Fruit fly (Drosophila melanogaster) whole organism, adult: ENCODE data around the gene CG11686.

Experiments
- CG11617 ChIP-seq: fragments of 200-800 bp; sonication (Bioruptor generic); optimal IDR thresholded peaks from 2 replicates; lab custom pipeline; 2017; ENCODE audit warnings: mild to moderate bottlenecking, missing biosample characterization, missing genetic modification reagents, missing genetic modification characterization
- CG12768 ChIP-seq: fragments of 200-800 bp; sonication (Bioruptor generic); optimal IDR thresholded peaks from 2 replicates; lab custom pipeline; 2017; ENCODE audit warnings: missing biosample characterization, missing genetic modification characterization, mild to moderate bottlenecking, moderate library complexity, missing genetic modification reagents
- CG14711 ChIP-seq: fragments of 200-800 bp; sonication (Bioruptor generic); optimal IDR thresholded peaks from 2 replicates; lab custom pipeline; 2018; ENCODE audit warnings: missing biosample characterization, mild to moderate bottlenecking, missing genetic modification characterization, moderate library complexity
- CG1620 ChIP-seq: fragments of 200-800 bp; sonication (Bioruptor generic); optimal IDR thresholded peaks from 2 replicates; lab custom pipeline; 2016; ENCODE audit warnings: missing biosample characterization, missing genetic modification characterization
- CG33017 ChIP-seq: fragments of 200-800 bp; sonication (Bioruptor generic); optimal IDR thresholded peaks from 2 replicates; lab custom pipeline; 2018; ENCODE audit warnings: missing biosample characterization, mild to moderate bottlenecking, missing genetic modification characterization, moderate library complexity
- CG5204 ChIP-seq: fragments of 200-800 bp; sonication (Bioruptor generic); optimal IDR thresholded peaks from 2 replicates; lab custom pipeline; 2016; ENCODE audit warnings: missing biosample characterization, missing genetic modification characterization
- CG7045 ChIP-seq: fragments of 200-800 bp; sonication (Bioruptor generic); optimal IDR thresholded peaks from 2 replicates; lab custom pipeline; 2017; ENCODE audit warnings: missing biosample characterization, mild to moderate bottlenecking, missing genetic modification characterization
- CG7101 ChIP-seq: fragments of 200-800 bp; sonication (Bioruptor generic); optimal IDR thresholded peaks from 2 replicates; lab custom pipeline; 2018; ENCODE audit warnings: missing biosample characterization, mild to moderate bottlenecking, missing genetic modification characterization, moderate library complexity
- Clk ChIP-seq: fragments of 200-800 bp; sonication (Bioruptor generic); optimal IDR thresholded peaks from 2 replicates; lab custom pipeline; 2017; ENCODE audit warnings: missing biosample characterization, missing genetic modification characterization
- Crg-1 ChIP-seq: fragments of 200-800 bp; sonication (Bioruptor generic); optimal IDR thresholded peaks from 2 replicates; lab custom pipeline; 2016; ENCODE audit warnings: missing biosample characterization, missing genetic modification characterization
- Hr96 ChIP-seq: fragments of 200-800 bp; sonication (Bioruptor generic); optimal IDR thresholded peaks from 2 replicates; lab custom pipeline; 2016; ENCODE audit warnings: missing biosample characterization, missing genetic modification characterization
- Mnt ChIP-seq: fragments of 200-800 bp; sonication (Bioruptor generic); optimal IDR thresholded peaks from 2 replicates; lab custom pipeline; 2016; ENCODE audit warnings: missing biosample characterization, mild to moderate bottlenecking, missing genetic modification characterization
- bab1 ChIP-seq: fragments of 200-800 bp; sonication (Bioruptor generic); optimal IDR thresholded peaks from 3 replicates; lab custom pipeline; 2019; ENCODE audit warnings: missing biosample characterization, mild to moderate bottlenecking, missing genetic modification characterization, moderate library complexity
- cic ChIP-seq: fragments of 200-800 bp; sonication (Bioruptor generic); optimal IDR thresholded peaks from 2 replicates; lab custom pipeline; 2017; ENCODE audit warnings: missing biosample characterization, mild to moderate bottlenecking, missing genetic modification characterization, moderate library complexity
- cnc ChIP-seq, 2 experiments: fragments of >200 bp; optimal IDR thresholded peaks; 2 replicates each; lab custom pipeline; 2017
- kay ChIP-seq: fragments of 200-800 bp; sonication (Bioruptor generic); peaks from one replicate; lab custom pipeline; 2016; ENCODE audit warnings: missing biosample characterization, missing genetic modification characterization, borderline replicate concordance
- ovo ChIP-seq: fragments of 200-800 bp; sonication (Bioruptor generic); optimal IDR thresholded peaks from 2 replicates; lab custom pipeline; 2016; ENCODE audit warnings: missing biosample characterization, missing genetic modification characterization
- pad ChIP-seq: fragments of 200-800 bp; sonication (Bioruptor generic); optimal IDR thresholded peaks from 3 replicates; lab custom pipeline; 2017; ENCODE audit warnings: missing biosample characterization, missing genetic modification characterization, mild to moderate bottlenecking, moderate library complexity, missing genetic modification reagents
- tj ChIP-seq: fragments of 200-800 bp; sonication (Bioruptor generic); optimal IDR thresholded peaks from 3 replicates; lab custom pipeline; 2017; ENCODE audit warnings: missing biosample characterization, mild to moderate bottlenecking, missing genetic modification characterization, moderate library complexity
- toe ChIP-seq: fragments of 200-800 bp; sonication (Bioruptor generic); optimal IDR thresholded peaks from 2 replicates; lab custom pipeline; 2016; ENCODE audit warnings: missing biosample characterization, missing genetic modification characterization

The CG11686 gene

dm6 chr3R:13285110-13285509, 25.0 kb downstream of the CG11686 start:
- TF ChIP-seq Mnt (GFP tag; lab: Kevin White, UChicago) (no peak), pad (GFP tag; lab: Kevin White, UChicago) (no peak), Clk (GFP tag; lab: Kevin White, UChicago) (no peak), cic (no peak), bab1 (GFP tag; lab: Kevin White, UChicago) (no peak), toe (GFP tag; lab: Kevin White, UChicago) (no peak), tj (no peak), CG12768 (GFP tag; lab: Kevin White, UChicago) (no peak), cnc (optimal IDR thresholded peaks at IDR 0.05; lab: Kevin White, UChicago) (no peak), CG5204 (GFP tag; lab: Kevin White, UChicago) (no peak), Crg-1 (no peak), kay (GFP tag; lab: Kevin White, UChicago) (no peak)

DNA sequence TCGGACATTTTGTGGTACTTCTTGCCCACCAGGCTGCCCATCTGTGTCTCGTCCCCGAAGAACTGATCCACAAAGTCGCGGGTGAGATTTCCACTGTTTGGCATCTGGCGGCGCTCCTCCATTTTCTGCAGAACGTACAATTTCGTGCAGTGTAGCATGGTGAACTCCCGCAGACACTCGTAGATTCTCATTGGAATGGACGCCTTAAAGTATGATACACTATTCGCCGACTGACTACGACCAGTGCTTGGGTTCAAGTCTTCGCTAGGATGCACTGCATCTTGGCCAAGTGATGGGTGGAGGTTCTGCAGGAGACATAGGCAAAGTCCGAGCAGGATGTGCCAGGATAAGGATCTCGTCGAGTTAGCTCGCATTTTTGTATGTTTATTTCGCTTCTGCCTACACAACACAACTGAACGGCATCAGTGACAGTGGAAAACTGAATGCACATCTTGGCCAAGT, 26.0 kb downstream of the CG11686 start, which contains the start of gene CG15888:
TSS of gene CG15888 (minus strand) at position 412 of the 462 bp plus-strand sequence.
- TF ChIP-seq CG33017 (tag; lab: Kevin White, UChicago) = no peak
- no peak for TF ChIP-seq cic
- TF ChIP-seq Mnt (GFP tag; lab: Kevin White, UChicago) = no peak
- no peak for TF ChIP-seq cnc (optimal IDR thresholded peaks at IDR 0.05; lab: Kevin White, UChicago)

DNA sequence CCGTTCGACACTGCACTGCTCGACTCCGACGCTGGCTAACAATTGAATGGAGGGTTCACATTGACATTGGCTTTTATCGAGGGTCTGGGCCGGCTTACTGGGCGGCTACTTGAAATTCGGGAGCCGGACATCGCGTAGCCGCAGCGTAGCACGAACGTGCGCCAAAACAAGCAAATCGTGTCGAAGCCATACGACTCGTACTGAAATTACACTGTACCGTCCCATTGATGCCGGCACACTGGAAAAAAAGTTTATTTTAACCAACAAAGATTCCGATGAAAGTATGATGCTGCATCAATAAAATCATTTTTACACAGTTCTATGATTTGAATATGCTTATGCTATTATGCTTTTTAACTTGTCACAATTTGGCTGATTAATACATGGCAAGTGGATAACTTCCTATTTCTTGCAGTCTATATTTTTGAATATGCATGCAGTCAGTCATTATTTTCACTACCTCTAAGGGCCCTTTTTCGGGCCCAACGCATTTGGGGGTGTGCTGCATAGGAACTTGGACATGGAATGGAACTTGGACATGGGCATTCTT, 28.7 kb downstream of the CG11686 start, which contains the start of gene apn:
TSS of gene apn (minus strand) at position 51 of the 550 bp plus-strand sequence.
- no peak for TF ChIP-seq pad (GFP tag; lab: Kevin White, UChicago)
- no peak for TF ChIP-seq Clk (GFP tag; lab: Kevin White, UChicago)
- TF ChIP-seq bab1 (GFP tag; lab: Kevin White, UChicago) = no peak
- no peak for TF ChIP-seq CG1620 (GFP tag; lab: Kevin White, UChicago)
- TF ChIP-seq Mnt (GFP tag; lab: Kevin White, UChicago) = no peak
- TF ChIP-seq CG12768 (GFP tag; lab: Kevin White, UChicago) = no peak
- TF ChIP-seq CG7101 = no peak
- no peak for TF ChIP-seq cnc (optimal IDR thresholded peaks at IDR 0.05; lab: Kevin White, UChicago)
- TF ChIP-seq kay (GFP tag; lab: Kevin White, UChicago) = no peak
- no peak for TF ChIP-seq CG5204 (GFP tag; lab: Kevin White, UChicago)
- TF ChIP-seq tj = no peak
- TF ChIP-seq Hr96 (GFP tag; lab: Kevin White, UChicago) = no peak
- TF ChIP-seq toe (GFP tag; lab: Kevin White, UChicago) = no peak
- no peak for TF ChIP-seq Crg-1
- TF ChIP-seq cic = no peak
- no peak for TF ChIP-seq CG33017 (tag; lab: Kevin White, UChicago)
- no peak for TF ChIP-seq CG14711 (tag; lab: Kevin White, UChicago)
- TF ChIP-seq CG7045 (GFP tag; lab: Kevin White, UChicago) = no peak
- TF ChIP-seq ovo (GFP tag; lab: Kevin White, UChicago) = no peak
- no peak for TF ChIP-seq CG11617 (GFP tag; lab: Kevin White, UChicago)

dm6 chr3R:13290329-13290728, 30.2 kb downstream of the CG11686 start, which contains the start of gene Osi22:
Gene Osi22, plus strand, starts transcription at chr3R:13290629.
- TF ChIP-seq ovo (GFP tag; lab: Kevin White, UChicago) = no peak
- no peak for TF ChIP-seq cic
- no peak for TF ChIP-seq CG12768 (GFP tag; lab: Kevin White, UChicago)
- TF ChIP-seq CG33017 (tag; lab: Kevin White, UChicago) = no peak
- TF ChIP-seq Crg-1 = no peak
- TF ChIP-seq CG7101 = no peak
- no peak for TF ChIP-seq CG7045 (GFP tag; lab: Kevin White, UChicago)
- TF ChIP-seq cnc (optimal IDR thresholded peaks at IDR 0.05; lab: Kevin White, UChicago) = no peak
- TF ChIP-seq CG14711 (tag; lab: Kevin White, UChicago) = no peak
- TF ChIP-seq bab1 (GFP tag; lab: Kevin White, UChicago) = no peak
- TF ChIP-seq Hr96 (GFP tag; lab: Kevin White, UChicago) = no peak
- no peak for TF ChIP-seq CG11617 (GFP tag; lab: Kevin White, UChicago)
- TF ChIP-seq Mnt (GFP tag; lab: Kevin White, UChicago) = no peak

DNA sequence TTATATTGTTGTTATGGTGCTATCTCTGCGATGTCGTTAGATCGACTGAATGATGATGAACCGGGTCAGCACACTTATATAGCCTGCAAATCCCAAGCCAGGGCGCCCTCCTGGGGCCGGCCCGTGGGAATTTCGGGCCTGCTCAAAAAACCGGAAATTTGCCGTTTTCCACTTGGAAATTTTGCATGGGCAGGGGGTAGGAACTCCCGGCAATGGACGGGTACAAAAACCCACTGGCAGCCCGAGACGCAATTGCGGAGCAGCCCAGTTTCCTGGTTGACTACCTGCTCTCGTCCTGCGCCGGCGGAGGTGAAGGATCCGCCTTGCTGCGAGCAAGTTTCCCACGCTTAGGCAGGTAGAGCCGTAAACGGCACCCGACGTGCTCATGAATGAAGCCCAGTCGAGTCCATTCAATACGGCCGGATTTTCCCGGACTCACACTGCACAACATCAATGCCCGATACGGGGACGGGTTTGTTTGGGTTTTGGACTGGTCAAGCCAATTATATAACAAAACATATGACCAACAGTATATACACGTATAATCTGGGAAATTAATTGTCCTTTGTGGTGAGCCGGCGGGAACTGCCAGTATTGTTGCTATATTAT, 33.1 kb downstream of the CG11686 start, which contains the start of gene wntD:
TSS of gene wntD (minus strand) at position 51 of the 609 bp plus-strand sequence.
- TF ChIP-seq CG7045 (GFP tag; lab: Kevin White, UChicago) (no peak), bab1 (GFP tag; lab: Kevin White, UChicago) (no peak), ovo (GFP tag; lab: Kevin White, UChicago) (no peak), pad (GFP tag; lab: Kevin White, UChicago) (no peak), CG5204 (GFP tag; lab: Kevin White, UChicago) (no peak), CG12768 (GFP tag; lab: Kevin White, UChicago) (no peak), Hr96 (GFP tag; lab: Kevin White, UChicago) (no peak), Crg-1 (no peak)

- TF ChIP-seq Clk (GFP tag; lab: Kevin White, UChicago) (no peak), CG14711 (tag; lab: Kevin White, UChicago) (no peak), toe (GFP tag; lab: Kevin White, UChicago) (no peak), Crg-1 (no peak), cnc (optimal IDR thresholded peaks at IDR 0.05; lab: Kevin White, UChicago) (no peak), CG7045 (GFP tag; lab: Kevin White, UChicago) (no peak), bab1 (GFP tag; lab: Kevin White, UChicago) (no peak), CG1620 (GFP tag; lab: Kevin White, UChicago) (no peak)
Observed at dm6 chr3R:13294461-13294860, 34.3 kb downstream of the CG11686 start, which contains the start of gene CG8773. Gene CG8773, plus strand, starts transcription at chr3R:13294748.
